Worm (Caenorhabditis elegans) whole organism, young adult: ENCODE data around the gene E04F6.8.

Experiments
- B0035.1 ChIP-seq: sonication (generic microtip); optimal IDR thresholded peaks from 2 replicates; lab custom pipeline; 2016; ENCODE audit warnings: missing genetic modification characterization, mild to moderate bottlenecking, missing compliant biosample characterization, missing genotype, missing genetic modification reagents
- B0336.3 ChIP-seq: fragments of 200-800 bp; sonication (Bioruptor generic); IDR thresholded peaks from 2 replicates; pipeline ENCODE4 v1.3.6; 2022; ENCODE audit warnings: missing genetic modification characterization, missing compliant biosample characterization
- D2030.7 ChIP-seq: fragments of 200-800 bp; sonication (Bioruptor generic); IDR thresholded peaks from 2 replicates; pipeline ENCODE4 v1.3.6; 2022; ENCODE audit warnings: missing genetic modification reagents, missing genetic modification characterization, missing compliant biosample characterization
- F23B12.7 ChIP-seq: sonication (generic microtip); optimal IDR thresholded peaks from 2 replicates; lab custom pipeline; 2017; ENCODE audit warnings: missing genetic modification characterization, mild to moderate bottlenecking, missing compliant biosample characterization, antibody characterized with exemption, moderate library complexity; ENCODE audit not compliant: insufficient read depth
- F39B2.1 ChIP-seq: fragments of 200-800 bp; sonication (Bioruptor generic); IDR thresholded peaks from 2 replicates; pipeline ENCODE4 v1.3.6; 2022; ENCODE audit warnings: missing genetic modification reagents, missing genetic modification characterization, missing compliant biosample characterization
- F49E8.2 ChIP-seq: sonication (generic microtip); optimal IDR thresholded peaks from 3 replicates; lab custom pipeline; 2017; ENCODE audit warnings: missing genetic modification characterization, mild to moderate bottlenecking, missing compliant biosample characterization, antibody characterized with exemption, moderate library complexity; ENCODE audit not compliant: insufficient read depth
- F55B11.4 ChIP-seq: sonication (generic microtip); optimal IDR thresholded peaks from 2 replicates; lab custom pipeline; 2016; ENCODE audit warnings: missing compliant biosample characterization, missing genetic modification characterization, borderline replicate concordance; ENCODE audit not compliant: insufficient read depth
- F57C9.4 ChIP-seq: sonication (generic microtip); optimal IDR thresholded peaks from 2 replicates; lab custom pipeline; 2017; ENCODE audit warnings: mild to moderate bottlenecking, missing genetic modification characterization, missing compliant biosample characterization
- T07F8.4 ChIP-seq: sonication (generic microtip); optimal IDR thresholded peaks from 2 replicates; lab custom pipeline; 2016; ENCODE audit warnings: mild to moderate bottlenecking, missing genetic modification characterization, moderate library complexity, missing compliant biosample characterization
- Y53G8AR.9 ChIP-seq: fragments of 200-800 bp; sonication (Bioruptor generic); conservative IDR thresholded peaks from 2 replicates; pipeline ENCODE4 v1.3.6; 2022; ENCODE audit warnings: missing genetic modification reagents, missing genetic modification characterization, missing compliant biosample characterization
- ama-1 ChIP-seq, 3 experiments: fragments of 150-350 bp in 1 of 3; sonication (generic microtip) in 2 of 3; optimal IDR thresholded peaks; 2 replicates each; lab custom pipeline; 2014 to 2018; ENCODE audit warnings: missing biosample characterization in 2 of 3, missing genetic modification characterization in 2 of 3, missing genetic modification reagents in 2 of 3
- attf-5 ChIP-seq: fragments of 200-800 bp; sonication (Bioruptor generic); optimal IDR thresholded peaks from 2 replicates; lab custom pipeline; 2018; ENCODE audit warnings: mild to moderate bottlenecking, missing genetic modification characterization, missing compliant biosample characterization
- attf-6 ChIP-seq: fragments of 200-800 bp; sonication (Bioruptor generic); IDR thresholded peaks from 2 replicates; pipeline ENCODE4 v1.3.6; 2022; ENCODE audit warnings: missing genetic modification reagents, missing genetic modification characterization, missing compliant biosample characterization
- bed-2 ChIP-seq: fragments of 200-800 bp; sonication (Bioruptor generic); IDR thresholded peaks from 2 replicates; pipeline ENCODE4 v1.3.6; 2022; ENCODE audit warnings: missing genetic modification reagents, missing genetic modification characterization, missing compliant biosample characterization
- ceh-58 ChIP-seq: fragments of 200-800 bp; sonication (Bioruptor generic); IDR thresholded peaks from 2 replicates; pipeline ENCODE4 v1.3.6; 2022; ENCODE audit warnings: missing genetic modification characterization, missing compliant biosample characterization
- chd-7 ChIP-seq: sonication (generic microtip); optimal IDR thresholded peaks from 2 replicates; lab custom pipeline; 2016; ENCODE audit warnings: mild to moderate bottlenecking, missing genetic modification characterization, moderate library complexity, missing compliant biosample characterization
- dox-1 ChIP-seq: fragments of 200-800 bp; sonication (Bioruptor generic); IDR thresholded peaks from 2 replicates; pipeline ENCODE4 v1.3.6; 2022; ENCODE audit warnings: missing genetic modification reagents, missing genetic modification characterization, missing compliant biosample characterization
- efl-1 ChIP-seq: fragments of 150-350 bp; optimal IDR thresholded peaks from 2 replicates; lab custom pipeline; 2014; ENCODE audit warnings: missing biosample characterization, missing genetic modification reagents, missing genetic modification characterization
- egl-44 ChIP-seq: fragments of 200-800 bp; sonication (Bioruptor generic); IDR thresholded peaks from 2 replicates; pipeline ENCODE4 v1.3.6; 2022; ENCODE audit warnings: missing genetic modification reagents, missing genetic modification characterization, missing compliant biosample characterization
- ets-4 ChIP-seq: fragments of 200-800 bp; sonication (Bioruptor generic); optimal IDR thresholded peaks from 2 replicates; lab custom pipeline; 2018; ENCODE audit warnings: mild to moderate bottlenecking, missing genetic modification characterization, missing compliant biosample characterization
- gei-17 ChIP-seq: fragments of 200-800 bp; sonication (Bioruptor generic); optimal IDR thresholded peaks from 2 replicates; lab custom pipeline; 2018; ENCODE audit warnings: mild to moderate bottlenecking, missing genetic modification characterization, missing compliant biosample characterization
- hmg-1.2 ChIP-seq: fragments of 200-800 bp; sonication (Bioruptor generic); IDR thresholded peaks from 2 replicates; pipeline ENCODE4 v1.3.6; 2022; ENCODE audit warnings: missing genetic modification reagents, missing genetic modification characterization, missing compliant biosample characterization
- hmg-20 ChIP-seq: fragments of 200-800 bp; sonication (Bioruptor generic); IDR thresholded peaks from 2 replicates; pipeline ENCODE4 v1.3.6; 2022; ENCODE audit warnings: missing genetic modification reagents, missing genetic modification characterization, missing compliant biosample characterization
- hrde-1 ChIP-seq: sonication (generic microtip); optimal IDR thresholded peaks from 2 replicates; lab custom pipeline; 2016; ENCODE audit warnings: missing genetic modification characterization, mild to moderate bottlenecking, missing compliant biosample characterization, moderate library complexity, missing genotype, missing genetic modification reagents, borderline replicate concordance
- hsf-1 ChIP-seq: fragments of 200-800 bp; sonication (Bioruptor generic); IDR thresholded peaks from 2 replicates; pipeline ENCODE4 v1.3.6; 2022; ENCODE audit warnings: missing genetic modification reagents, missing genetic modification characterization, missing compliant biosample characterization
- mes-4 ChIP-seq: sonication (generic microtip); optimal IDR thresholded peaks from 2 replicates; lab custom pipeline; 2016; ENCODE audit warnings: missing genotype, missing genetic modification characterization, missing compliant biosample characterization
- nfya-2 ChIP-seq: fragments of 200-800 bp; sonication (Bioruptor generic); IDR thresholded peaks from 2 replicates; pipeline ENCODE4 v1.3.6; 2022; ENCODE audit warnings: missing genetic modification reagents, missing genetic modification characterization, missing compliant biosample characterization
- nhr-80 ChIP-seq: sonication (generic microtip); optimal IDR thresholded peaks from 2 replicates; lab custom pipeline; 2016; ENCODE audit warnings: missing genetic modification characterization, missing compliant biosample characterization
- nhr-90 ChIP-seq: sonication (generic microtip); optimal IDR thresholded peaks from 2 replicates; lab custom pipeline; 2016; ENCODE audit warnings: missing genotype, mild to moderate bottlenecking, missing genetic modification characterization, missing compliant biosample characterization
- rec-8 ChIP-seq, 2 experiments: sonication (generic microtip); optimal IDR thresholded peaks; 2 replicates each; lab custom pipeline; 2016; ENCODE audit warnings: mild to moderate bottlenecking in 2 of 2, missing genetic modification characterization in 2 of 2, missing genetic modification reagents in 2 of 2, missing genotype in 2 of 2, missing biosample characterization in 1 of 2, missing compliant biosample characterization in 1 of 2, moderate library complexity in 1 of 2
- snpc-1.3 ChIP-seq: sonication (generic microtip); optimal IDR thresholded peaks from 2 replicates; lab custom pipeline; 2017; ENCODE audit warnings: missing genetic modification characterization, mild to moderate bottlenecking, missing compliant biosample characterization, antibody characterized with exemption, moderate library complexity, missing genotype, missing genetic modification reagents; ENCODE audit not compliant: insufficient read depth
- sptf-2 ChIP-seq: fragments of 200-800 bp; sonication (Bioruptor generic); optimal IDR thresholded peaks from 2 replicates; lab custom pipeline; 2018; ENCODE audit warnings: mild to moderate bottlenecking, missing genetic modification characterization, missing compliant biosample characterization
- tbp1 ChIP-seq: fragments of 200-800 bp; sonication (Bioruptor generic); optimal IDR thresholded peaks from 2 replicates; lab custom pipeline; 2018; ENCODE audit warnings: mild to moderate bottlenecking, missing genetic modification characterization, missing compliant biosample characterization
- tlf-1 ChIP-seq: fragments of 200-800 bp; sonication (Bioruptor generic); optimal IDR thresholded peaks from 2 replicates; lab custom pipeline; 2018; ENCODE audit warnings: mild to moderate bottlenecking, missing genetic modification characterization, missing compliant biosample characterization
- zfh-2 ChIP-seq: fragments of 200-800 bp; sonication (Bioruptor generic); conservative IDR thresholded peaks from 2 replicates; pipeline ENCODE4 v1.3.6; 2022; ENCODE audit warnings: missing genetic modification reagents, missing genetic modification characterization, missing compliant biosample characterization
- zim-3 ChIP-seq: sonication (generic microtip); optimal IDR thresholded peaks from 2 replicates; lab custom pipeline; 2017; ENCODE audit warnings: mild to moderate bottlenecking, missing genetic modification characterization, moderate library complexity, missing compliant biosample characterization
- ztf-22 ChIP-seq: fragments of 200-800 bp; sonication (Bioruptor generic); optimal IDR thresholded peaks from 2 replicates; lab custom pipeline; 2018; ENCODE audit warnings: mild to moderate bottlenecking, missing genetic modification characterization, moderate library complexity, missing compliant biosample characterization
- ztf-25 ChIP-seq: fragments of 200-800 bp; sonication (Bioruptor generic); IDR thresholded peaks from 2 replicates; pipeline ENCODE4 v1.3.6; 2022; ENCODE audit warnings: missing genetic modification reagents, missing genetic modification characterization, missing compliant biosample characterization
- ztf-26 ChIP-seq: sonication (generic microtip); optimal IDR thresholded peaks from 2 replicates; lab custom pipeline; 2017; ENCODE audit warnings: missing genetic modification characterization, missing compliant biosample characterization
- ztf-28 ChIP-seq: fragments of 200-800 bp; sonication (Bioruptor generic); IDR thresholded peaks from 2 replicates; pipeline ENCODE4 v1.3.6; 2022; ENCODE audit warnings: missing genetic modification reagents, missing genetic modification characterization, missing compliant biosample characterization
- ztf-6 ChIP-seq: fragments of 200-800 bp; sonication (Bioruptor generic); IDR thresholded peaks from 2 replicates; pipeline ENCODE4 v1.3.6; 2022; ENCODE audit warnings: missing genetic modification reagents, missing genetic modification characterization, missing compliant biosample characterization

The E04F6.8 gene

ce11 chrII:7245576-7245975 lies 34.4 kb upstream of the E04F6.8 start, which contains the start of gene skpo-3 (continued):
- no peak for TF ChIP-seq ama-1 (optimal IDR thresholded peaks at IDR 0.05; lab: Kevin White, UChicago)
- TF ChIP-seq ama-1 (GFP tag; optimal IDR thresholded peaks at IDR 0.05; lab: Kevin White, UChicago), result no peak
- TF ChIP-seq mes-4 (tag; lab: Kevin White, UChicago), result no peak

- TF ChIP-seq nhr-80, result peak; percentile 7
- TF ChIP-seq F55B11.4, result no peak
- TF ChIP-seq, all 124 proteins: peak for 1
Measured at ce11 chrII:7242754-7243153, 31.6 kb upstream of the E04F6.8 start.

- no peak for TF ChIP-seq ztf-6 (GFP tag; lab: Robert Waterston, UW)
- TF ChIP-seq hrde-1 (tag; lab: Kevin White, UChicago), result no peak
- no peak for TF ChIP-seq T07F8.4 (tag; lab: Kevin White, UChicago)
- TF ChIP-seq ztf-26 (tag; lab: Kevin White, UChicago), result no peak
- TF ChIP-seq ztf-28 (GFP tag; lab: Robert Waterston, UW), result no peak
- no peak for TF ChIP-seq ceh-58 (GFP tag; lab: Robert Waterston, UW)
- no peak for TF ChIP-seq egl-44 (GFP tag; lab: Robert Waterston, UW)
Measured at ce11 chrII:7239705-7240104, 28.5 kb upstream of the E04F6.8 start.

- TF ChIP-seq F57C9.4 (no peak), ztf-25 (no peak)
Measured at ce11 chrII:7238791-7239190, 27.6 kb upstream of the E04F6.8 start.

ce11 chrII:7238248-7238647 lies 27.1 kb upstream of the E04F6.8 start, which contains the start of gene aqp-1:
TSS of gene aqp-1 (minus strand) at chrII:7238349.
- no peak for TF ChIP-seq F23B12.7 (tag; lab: Kevin White, UChicago)
- TF ChIP-seq F39B2.1 (GFP tag; lab: Robert Waterston, UW), result no peak
- peak; percentile 22 for TF ChIP-seq tbp1 (GFP tag; lab: Kevin White, UChicago)
- 0 out of 2 replicates have a peak, but pooled peaks have one; percentile 30 for TF ChIP-seq B0336.3 (GFP tag; lab: Robert Waterston, UW)
- TF ChIP-seq attf-5 (GFP tag; lab: Kevin White, UChicago), result peak; percentile 3
- no peak for TF ChIP-seq snpc-1.3 (tag; lab: Kevin White, UChicago)
- no peak for TF ChIP-seq ets-4 (GFP tag; lab: Kevin White, UChicago)
- TF ChIP-seq chd-7 (tag; lab: Kevin White, UChicago), result no peak
- no peak for TF ChIP-seq sptf-2 (GFP tag; lab: Kevin White, UChicago)
- no peak for TF ChIP-seq zim-3
- no peak for TF ChIP-seq bed-2 (GFP tag; lab: Robert Waterston, UW)
- no peak for TF ChIP-seq hsf-1
- no peak for TF ChIP-seq B0035.1
- no peak for TF ChIP-seq efl-1 (GFP tag; lab: Kevin White, UChicago)
- TF ChIP-seq nfya-2 (GFP tag; lab: Robert Waterston, UW), result no peak
- no peak for TF ChIP-seq gei-17
- peak; percentile 7 for TF ChIP-seq tlf-1 (GFP tag; lab: Kevin White, UChicago)
- no peak for TF ChIP-seq D2030.7 (GFP tag; lab: Robert Waterston, UW)
- no peak for TF ChIP-seq rec-8 (tag; optimal IDR thresholded peaks at IDR 0.05; lab: Kevin White, UChicago)
- no peak for TF ChIP-seq ztf-6 (GFP tag; lab: Robert Waterston, UW)
- no peak for TF ChIP-seq zfh-2
- no peak for TF ChIP-seq hmg-20 (GFP tag; lab: Robert Waterston, UW)
- TF ChIP-seq F49E8.2 (tag; lab: Kevin White, UChicago), result no peak
- no peak for TF ChIP-seq attf-6 (GFP tag; lab: Robert Waterston, UW)
- TF ChIP-seq Y53G8AR.9, result no peak
- TF ChIP-seq ztf-25, result no peak
- TF ChIP-seq nhr-90 (tag; lab: Kevin White, UChicago), result no peak
- no peak for TF ChIP-seq dox-1
- TF ChIP-seq hmg-1.2 (GFP tag; lab: Robert Waterston, UW), result no peak
- peak; percentile 32 for TF ChIP-seq ztf-22 (GFP tag; lab: Kevin White, UChicago)
- TF ChIP-seq nhr-80, result peak; percentile 81
